Worm (Caenorhabditis elegans) whole organism, late embryonic: ENCODE measurements around the gene K10G6.5.

Experiments
- F13H6.1 ChIP-seq: sonication (generic microtip); optimal IDR thresholded peaks from 2 replicates; lab custom pipeline; 2016; ENCODE audit warnings: missing genetic modification characterization, missing compliant biosample characterization
- Y22D7AL.16 ChIP-seq: sonication (generic microtip); optimal IDR thresholded peaks from 2 replicates; lab custom pipeline; 2016; ENCODE audit warnings: missing genetic modification characterization, missing compliant biosample characterization
- ceh-31 ChIP-seq: sonication (generic microtip); optimal IDR thresholded peaks from 2 replicates; lab custom pipeline; 2016; ENCODE audit warnings: missing genetic modification characterization, missing compliant biosample characterization
- sdc-2 ChIP-seq: sonication (generic microtip); optimal IDR thresholded peaks from 2 replicates; lab custom pipeline; 2016; ENCODE audit warnings: missing genotype, missing genetic modification characterization, missing compliant biosample characterization
- sox-4 ChIP-seq: sonication (generic microtip); optimal IDR thresholded peaks from 2 replicates; lab custom pipeline; 2017; ENCODE audit warnings: mild to moderate bottlenecking, missing genetic modification characterization, inconsistent platforms, missing compliant biosample characterization
- tbx-2 ChIP-seq: sonication (generic microtip); optimal IDR thresholded peaks from 2 replicates; lab custom pipeline; 2016; ENCODE audit warnings: missing genetic modification characterization, missing compliant biosample characterization

ce11 chrII:3984242-3984641 is 2.8 kb upstream of the K10G6.5 start:
- no peak for TF ChIP-seq ceh-31
- no peak for TF ChIP-seq tbx-2 (tag; lab: Kevin White, UChicago)
- no peak for TF ChIP-seq sdc-2 (tag; lab: Kevin White, UChicago)
- TF ChIP-seq Y22D7AL.16 (tag; lab: Kevin White, UChicago) = no peak
- TF ChIP-seq sox-4 (tag; lab: Kevin White, UChicago) = no peak
- no peak for TF ChIP-seq F13H6.1 (tag; lab: Kevin White, UChicago)
